Worm (Caenorhabditis elegans): ENCODE measurements around the gene set-19.

ce11 chrX:5699555-5699954 lies 19.5 kb upstream of the set-19 start:
- TF ChIP-seq unc-62 (GFP tag; optimal IDR thresholded peaks at IDR 0.05): no peak
- TF ChIP-seq alr-1 (tag; optimal IDR thresholded peaks at IDR 0.05): no peak
- TF ChIP-seq nhr-25 (tag; optimal IDR thresholded peaks at IDR 0.05): no peak
- no peak for TF ChIP-seq lin-39 (tag; optimal IDR thresholded peaks at IDR 0.05)

Measured in whole organism, L2 larva.